Worm (Caenorhabditis elegans) whole organism, L1 larva: ENCODE measurements around the gene F58B4.2.

Source experiments
- ama-1 ChIP-seq: fragments of 150-350 bp; optimal IDR thresholded peaks from 2 replicates; lab custom pipeline; 2014
- ces-1 ChIP-seq: fragments of 150-350 bp; optimal IDR thresholded peaks from 2 replicates; lab custom pipeline; 2014; ENCODE audit warnings: missing biosample characterization, missing genetic modification reagents, missing genetic modification characterization
- efl-1 ChIP-seq, 4 experiments: fragments of 150-350 bp; optimal IDR thresholded peaks in 3 of 4; peaks in 1 of 4; 1 replicate in 1 of 4; 2 replicates in 3 of 4; lab custom pipeline; 2014; ENCODE audit warnings: missing biosample characterization in 2 of 4, missing genetic modification characterization in 2 of 4, missing genetic modification reagents in 2 of 4
- egl-27 ChIP-seq, 2 experiments: fragments of 150-350 bp in 1 of 2; sonication (generic microtip); optimal IDR thresholded peaks; 3 replicates each; lab custom pipeline; 2017 to 2018; ENCODE audit warnings: missing biosample characterization in 2 of 2, missing genetic modification characterization in 2 of 2, missing genetic modification reagents in 2 of 2
- fkh-8 ChIP-seq: sonication (generic microtip); optimal IDR thresholded peaks from 2 replicates; lab custom pipeline; 2016; ENCODE audit warnings: mild to moderate bottlenecking, missing genetic modification characterization, missing compliant biosample characterization
- irx-1 ChIP-seq: sonication (generic microtip); optimal IDR thresholded peaks from 2 replicates; lab custom pipeline; 2016; ENCODE audit warnings: missing genetic modification characterization, missing compliant biosample characterization
- jun-1 ChIP-seq: fragments of 150-350 bp; optimal IDR thresholded peaks from 2 replicates; lab custom pipeline; 2014; ENCODE audit warnings: missing biosample characterization, missing genetic modification reagents, missing genetic modification characterization
- lin-13 ChIP-seq: fragments of 150-350 bp; optimal IDR thresholded peaks from 2 replicates; lab custom pipeline; 2014; ENCODE audit warnings: missing biosample characterization, missing genetic modification reagents, missing genetic modification characterization
- lir-3 ChIP-seq: sonication (generic microtip); optimal IDR thresholded peaks from 2 replicates; lab custom pipeline; 2016; ENCODE audit warnings: mild to moderate bottlenecking, missing genetic modification characterization, moderate library complexity, missing compliant biosample characterization; ENCODE audit not compliant: poor library complexity
- nhr-19 ChIP-seq: fragments of 200-800 bp; sonication (Bioruptor generic); conservative IDR thresholded peaks from 2 replicates; pipeline ENCODE4 v1.3.6; 2022; ENCODE audit warnings: missing genetic modification characterization, missing compliant biosample characterization
- nhr-237 ChIP-seq: fragments of 150-350 bp; optimal IDR thresholded peaks from 2 replicates; lab custom pipeline; 2014; ENCODE audit warnings: missing biosample characterization, missing genetic modification characterization
- nhr-76 ChIP-seq: sonication (generic microtip); optimal IDR thresholded peaks from 2 replicates; lab custom pipeline; 2017; ENCODE audit warnings: missing biosample characterization, missing genetic modification characterization
- pqm-1 ChIP-seq: sonication (generic microtip); optimal IDR thresholded peaks from 3 replicates; lab custom pipeline; 2017; ENCODE audit warnings: missing biosample characterization, missing genetic modification characterization
- sptf-1 ChIP-seq: fragments of 150-350 bp; optimal IDR thresholded peaks from 2 replicates; lab custom pipeline; 2014; ENCODE audit warnings: missing biosample characterization, missing genetic modification characterization

DNA sequence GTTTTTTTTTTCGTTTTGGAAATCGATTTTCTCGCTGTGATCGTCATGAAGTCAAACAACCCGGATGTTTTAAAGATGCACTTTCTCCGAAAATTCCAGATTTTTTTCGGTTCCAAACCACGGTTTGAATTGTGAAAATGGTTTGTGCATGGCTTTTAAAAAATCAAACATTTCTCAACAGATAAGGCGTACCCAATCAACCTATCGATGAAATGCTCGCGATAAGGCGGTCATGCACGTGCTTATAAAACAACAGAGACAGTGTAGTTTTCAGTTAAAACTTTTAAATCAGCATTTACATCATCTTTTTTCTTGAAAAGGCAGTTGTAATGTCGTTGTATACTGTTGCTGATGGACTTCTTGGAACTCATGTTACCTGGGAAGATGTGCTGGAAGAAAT is 14.1 kb upstream of the F58B4.2 start, which contains the start of gene F58B4.5:
- TF ChIP-seq pqm-1 (tag; lab: Kevin White, UChicago) (no peak), sptf-1 (no peak), fkh-8 (no peak), nhr-19 (GFP tag; lab: Robert Waterston, UW) (no peak), irx-1 (no peak), nhr-237 (no peak), ama-1 (lab: Kevin White, UChicago) (no peak), jun-1 (no peak), lir-3 (tag; lab: Kevin White, UChicago) (no peak), egl-27 (tag; optimal IDR thresholded peaks at IDR 0.05; lab: Kevin White, UChicago) (no peak), ces-1 (GFP tag; lab: Kevin White, UChicago) (no peak), efl-1 (optimal IDR thresholded peaks at IDR 0.05; lab: Kevin White, UChicago) (no peak), efl-1 (GFP tag; optimal IDR thresholded peaks at IDR 0.05 in 1 of 2; lab: Kevin White, UChicago) (peak in 1 of 2 experiments; percentile 43), nhr-76 (no peak), lin-13 (GFP tag; lab: Kevin White, UChicago) (no peak)
